Fruit fly (Drosophila melanogaster) whole organism, embryonic: ENCODE data around the gene pr.

Experiments used
- CG12391 ChIP-seq: fragments of 200-800 bp; sonication (Bioruptor generic); optimal IDR thresholded peaks from 3 replicates; lab custom pipeline; 2018; ENCODE audit warnings: missing biosample characterization, mild to moderate bottlenecking, missing genetic modification characterization, moderate library complexity
- CG9932 ChIP-seq: fragments of 200-800 bp; sonication (Bioruptor generic); IDR thresholded peaks from 2 replicates; pipeline ENCODE4 v1.3.6; 2022; ENCODE audit warnings: missing biosample characterization, missing genetic modification characterization
- Chrac-16 ChIP-seq: fragments of 200-800 bp; sonication (Bioruptor generic); optimal IDR thresholded peaks from 3 replicates; lab custom pipeline; 2016; ENCODE audit warnings: missing biosample characterization, missing genetic modification characterization
- Meics ChIP-seq: fragments of 200-800 bp; sonication (Bioruptor generic); optimal IDR thresholded peaks from 2 replicates; lab custom pipeline; 2017; ENCODE audit warnings: missing biosample characterization, mild to moderate bottlenecking, missing genetic modification characterization
- fru ChIP-seq: fragments of >200 bp; optimal IDR thresholded peaks from 2 replicates; lab custom pipeline; 2017
- slp2 ChIP-seq: fragments of 200-800 bp; sonication (Bioruptor generic); optimal IDR thresholded peaks from 2 replicates; lab custom pipeline; 2016; ENCODE audit warnings: missing biosample characterization, missing genetic modification characterization
- usp ChIP-seq: fragments of >200 bp; optimal IDR thresholded peaks from 2 replicates; lab custom pipeline; 2017; ENCODE audit warnings: missing biosample characterization, missing genetic modification characterization

dm6 chr2L:20072095-20072494 lies 3.2 kb downstream of the pr start, which contains the start of gene CG10730:
- TF ChIP-seq usp (GFP tag; lab: Kevin White, UChicago), result no peak
- TF ChIP-seq Meics, result no peak
- TF ChIP-seq fru (lab: Kevin White, UChicago), result no peak
- TF ChIP-seq slp2 (GFP tag; lab: Kevin White, UChicago), result no peak
- TF ChIP-seq Chrac-16 (GFP tag; lab: Kevin White, UChicago), result no peak
- TF ChIP-seq CG9932 (GFP tag; lab: Robert Waterston, UW), result no peak
- TF ChIP-seq CG12391 (tag; lab: Kevin White, UChicago), result no peak
